Fruit fly (Drosophila melanogaster): ENCODE data around the gene Cyp6d5.

The Cyp6d5 gene

dm6 chr3R:14056320-14057053 lies 27.5 kb downstream of the Cyp6d5 start, which contains the start of gene foxo:
foxo (plus strand) TSS chr3R:14056945.
- TF ChIP-seq CTCF (optimal IDR thresholded peaks at IDR 0.05) (no peak), CG8478 (optimal IDR thresholded peaks at IDR 0.05) (no peak)

- no peak for TF ChIP-seq CG8478 (optimal IDR thresholded peaks at IDR 0.05)
- TF ChIP-seq CTCF (optimal IDR thresholded peaks at IDR 0.05): no peak
Observed at dm6 chr3R:14057132-14057855, 28.3 kb downstream of the Cyp6d5 start.

dm6 chr3R:14058531-14059431 lies 29.8 kb downstream of the Cyp6d5 start:
- no peak for TF ChIP-seq CTCF (optimal IDR thresholded peaks at IDR 0.05)
- no peak for TF ChIP-seq CG8478 (optimal IDR thresholded peaks at IDR 0.05)

dm6 chr3R:14059703-14060300 lies 30.8 kb downstream of the Cyp6d5 start:
- TF ChIP-seq CG8478 (optimal IDR thresholded peaks at IDR 0.05) (no peak), CTCF (optimal IDR thresholded peaks at IDR 0.05) (no peak)

- TF ChIP-seq CTCF (optimal IDR thresholded peaks at IDR 0.05) (no peak), CG8478 (optimal IDR thresholded peaks at IDR 0.05) (no peak)
Observed at dm6 chr3R:14060399-14060798, 31.4 kb downstream of the Cyp6d5 start.

- TF ChIP-seq CG8478 (optimal IDR thresholded peaks at IDR 0.05) (no peak), CTCF (optimal IDR thresholded peaks at IDR 0.05) (no peak)
Observed at dm6 chr3R:14061049-14061987, 32.3 kb downstream of the Cyp6d5 start.

- no peak for TF ChIP-seq CG8478 (optimal IDR thresholded peaks at IDR 0.05)
- TF ChIP-seq CTCF (optimal IDR thresholded peaks at IDR 0.05): no peak
Observed at dm6 chr3R:14061988-14062868, 33.2 kb downstream of the Cyp6d5 start.

dm6 chr3R:14062869-14063543 lies 34.0 kb downstream of the Cyp6d5 start:
- TF ChIP-seq CTCF (optimal IDR thresholded peaks at IDR 0.05) (no peak), CG8478 (optimal IDR thresholded peaks at IDR 0.05) (no peak)

dm6 chr3R:14064158-14064969 lies 35.3 kb downstream of the Cyp6d5 start:
- TF ChIP-seq CG8478 (optimal IDR thresholded peaks at IDR 0.05) (no peak), CTCF (optimal IDR thresholded peaks at IDR 0.05) (no peak)

- TF ChIP-seq CG8478 (optimal IDR thresholded peaks at IDR 0.05): no peak
- TF ChIP-seq CTCF (optimal IDR thresholded peaks at IDR 0.05): no peak
Observed at dm6 chr3R:14065241-14065640, 36.2 kb downstream of the Cyp6d5 start.

dm6 chr3R:14067904-14068636 lies 39.0 kb downstream of the Cyp6d5 start:
- TF ChIP-seq CTCF (optimal IDR thresholded peaks at IDR 0.05) (no peak), CG8478 (optimal IDR thresholded peaks at IDR 0.05) (no peak)

Measured in S2 (cell line).